Worm (Caenorhabditis elegans): Measurements from ENCODE around the gene Y53F4B.27.
A peak's percentile ranks its signal among the peaks of the same experiment; 100 is the strongest.

The Y53F4B.27 gene

ce11 chrII:15193961-15194360 lies 48.3 kb downstream of the Y53F4B.27 start:
- TF ChIP-seq mdl-1 (tag; optimal IDR thresholded peaks at IDR 0.05) = peak in 1 of 2 experiments; percentile 79
- peak; percentile 56 for TF ChIP-seq fos-1 (tag; optimal IDR thresholded peaks at IDR 0.05)
- TF ChIP-seq nhr-21 (tag; optimal IDR thresholded peaks at IDR 0.05) = no peak
- TF ChIP-seq aly-2 (tag; optimal IDR thresholded peaks at IDR 0.05) = no peak
- no peak for TF ChIP-seq nhr-77 (tag; optimal IDR thresholded peaks at IDR 0.05)
- peak; percentile 23 for TF ChIP-seq lin-13 (GFP tag; optimal IDR thresholded peaks at IDR 0.05)
- peak; percentile 66 for TF ChIP-seq F13H6.1 (tag; optimal IDR thresholded peaks at IDR 0.05)
- peak; percentile 40 for TF ChIP-seq lin-11 (tag; optimal IDR thresholded peaks at IDR 0.05)
- peak in 1 of 2 experiments; percentile 53 for TF ChIP-seq lsy-2 (tag; optimal IDR thresholded peaks at IDR 0.05)
- peak; percentile 44 for TF ChIP-seq nhr-129 (tag; optimal IDR thresholded peaks at IDR 0.05)
- TF ChIP-seq dmd-4 (tag; optimal IDR thresholded peaks at IDR 0.05) = no peak
- no peak for TF ChIP-seq unc-39 (tag; optimal IDR thresholded peaks at IDR 0.05)
- TF ChIP-seq C34F6.9 (tag; optimal IDR thresholded peaks at IDR 0.05) = peak; percentile 72
- TF ChIP-seq nhr-25 (tag; optimal IDR thresholded peaks at IDR 0.05) = no peak
- peak; percentile 59 for TF ChIP-seq crh-2 (tag; optimal IDR thresholded peaks at IDR 0.05)
- TF ChIP-seq ztf-4 (tag; optimal IDR thresholded peaks at IDR 0.05) = peak; percentile 44
- peak; percentile 93 for TF ChIP-seq sma-9 (GFP tag; optimal IDR thresholded peaks at IDR 0.05)
- TF ChIP-seq sma-9 (tag; optimal IDR thresholded peaks at IDR 0.05) = no peak
- TF ChIP-seq gmeb-1 (tag; optimal IDR thresholded peaks at IDR 0.05) = no peak
- peak; percentile 27 for TF ChIP-seq sma-3 (GFP tag; optimal IDR thresholded peaks at IDR 0.05)
- TF ChIP-seq nhr-10 (tag; optimal IDR thresholded peaks at IDR 0.05) = no peak

- peak; percentile 31 for TF ChIP-seq nhr-129 (tag; optimal IDR thresholded peaks at IDR 0.05)
- no peak for TF ChIP-seq F13H6.1 (tag; optimal IDR thresholded peaks at IDR 0.05)
Measured at ce11 chrII:15195346-15195745, 49.7 kb downstream of the Y53F4B.27 start.

- TF ChIP-seq sma-9 (GFP tag; optimal IDR thresholded peaks at IDR 0.05) = no peak
- no peak for TF ChIP-seq sma-9 (tag; optimal IDR thresholded peaks at IDR 0.05)
- no peak for TF ChIP-seq peb-1 (tag; optimal IDR thresholded peaks at IDR 0.05)
- TF ChIP-seq ceh-82 (tag; optimal IDR thresholded peaks at IDR 0.05) = no peak
- no peak for TF ChIP-seq sem-4 (tag; optimal IDR thresholded peaks at IDR 0.05)
- no peak for TF ChIP-seq alr-1 (tag; optimal IDR thresholded peaks at IDR 0.05)
- no peak for TF ChIP-seq lin-11 (tag; optimal IDR thresholded peaks at IDR 0.05)
- TF ChIP-seq F13H6.1 (tag; optimal IDR thresholded peaks at IDR 0.05) = no peak
- TF ChIP-seq nhr-10 (tag; optimal IDR thresholded peaks at IDR 0.05) = no peak
- no peak for TF ChIP-seq gmeb-1 (tag; optimal IDR thresholded peaks at IDR 0.05)
- TF ChIP-seq nhr-12 (tag; optimal IDR thresholded peaks at IDR 0.05) = no peak
- TF ChIP-seq C34F6.9 (tag; optimal IDR thresholded peaks at IDR 0.05) = no peak
- TF ChIP-seq dmd-4 (tag; optimal IDR thresholded peaks at IDR 0.05) = no peak
- no peak for TF ChIP-seq R02D3.7 (tag; optimal IDR thresholded peaks at IDR 0.05)
- TF ChIP-seq ceh-16 (tag; optimal IDR thresholded peaks at IDR 0.05) = no peak
Measured at ce11 chrII:15196433-15196832, 50.7 kb downstream of the Y53F4B.27 start, which contains the start of gene spsb-1. TSS of gene spsb-1 (plus strand) at chrII:15196733.

ce11 chrII:15197500-15197899 lies 51.8 kb downstream of the Y53F4B.27 start:
- no peak for TF ChIP-seq crh-2 (tag; optimal IDR thresholded peaks at IDR 0.05)
- no peak for TF ChIP-seq unc-62 (GFP tag; optimal IDR thresholded peaks at IDR 0.05)
- TF ChIP-seq mab-5 (tag; optimal IDR thresholded peaks at IDR 0.05) = no peak
- TF ChIP-seq mbf-1 (tag; optimal IDR thresholded peaks at IDR 0.05) = no peak
- no peak for TF ChIP-seq F13H6.1 (tag; optimal IDR thresholded peaks at IDR 0.05)
- TF ChIP-seq nhr-129 (tag; optimal IDR thresholded peaks at IDR 0.05) = peak; percentile 12
- no peak for TF ChIP-seq nhr-11 (tag; optimal IDR thresholded peaks at IDR 0.05)
- no peak for TF ChIP-seq nhr-10 (tag; optimal IDR thresholded peaks at IDR 0.05)
- TF ChIP-seq R02D3.7 (tag; optimal IDR thresholded peaks at IDR 0.05) = no peak
- TF ChIP-seq peb-1 (tag; optimal IDR thresholded peaks at IDR 0.05) = no peak
- no peak for TF ChIP-seq unc-55 (GFP tag; optimal IDR thresholded peaks at IDR 0.05)
- TF ChIP-seq sma-9 (GFP tag; optimal IDR thresholded peaks at IDR 0.05) = peak; percentile 42
- TF ChIP-seq sma-9 (tag; optimal IDR thresholded peaks at IDR 0.05) = no peak
- no peak for TF ChIP-seq nhr-77 (tag; optimal IDR thresholded peaks at IDR 0.05)
- TF ChIP-seq ama-1 (optimal IDR thresholded peaks at IDR 0.05) = no peak
- TF ChIP-seq nhr-21 (tag; optimal IDR thresholded peaks at IDR 0.05) = no peak
- TF ChIP-seq ztf-11 (tag; optimal IDR thresholded peaks at IDR 0.05) = no peak
- TF ChIP-seq egl-27 (tag; optimal IDR thresholded peaks at IDR 0.05) = no peak
- no peak for TF ChIP-seq aly-2 (tag; optimal IDR thresholded peaks at IDR 0.05)
- TF ChIP-seq fos-1 (tag; optimal IDR thresholded peaks at IDR 0.05) = peak; percentile 35
- no peak for TF ChIP-seq alr-1 (tag; optimal IDR thresholded peaks at IDR 0.05)
- TF ChIP-seq mdl-1 (tag; optimal IDR thresholded peaks at IDR 0.05) = no peak
- no peak for TF ChIP-seq lsy-2 (tag; optimal IDR thresholded peaks at IDR 0.05)

All from whole organism, L2 larva.